Fruit fly (Drosophila melanogaster): Measurements from ENCODE around the gene Sgt.

- no peak for TF ChIP-seq psq (optimal IDR thresholded peaks at IDR 0.05)
- no peak for TF ChIP-seq pan (optimal IDR thresholded peaks at IDR 0.05)
Observed at dm6 chr2L:17447071-17447470, 24.3 kb upstream of the Sgt start.

Data from whole organism.